Worm (Caenorhabditis elegans) whole organism, L3 larva: ENCODE results near the gene rpl-11.2.

Experiments used
- ama-1 ChIP-seq: fragments of 150-350 bp; optimal IDR thresholded peaks from 2 replicates; lab custom pipeline; 2018
- ceh-28 ChIP-seq: fragments of 150-350 bp; optimal IDR thresholded peaks from 2 replicates; lab custom pipeline; 2014; ENCODE audit warnings: missing biosample characterization, missing genetic modification reagents, missing genetic modification characterization
- ceh-9 ChIP-seq: sonication (generic microtip); optimal IDR thresholded peaks from 2 replicates; lab custom pipeline; 2018; ENCODE audit warnings: missing biosample characterization, missing genetic modification characterization
- egl-5 ChIP-seq: fragments of 150-350 bp; optimal IDR thresholded peaks from 2 replicates; lab custom pipeline; 2017; ENCODE audit warnings: missing biosample characterization, missing genetic modification reagents, missing genetic modification characterization, inconsistent platforms
- elt-2 ChIP-seq: sonication (generic microtip); optimal IDR thresholded peaks from 2 replicates; lab custom pipeline; 2016; ENCODE audit warnings: missing genetic modification reagents, mild to moderate bottlenecking, missing genetic modification characterization, missing compliant biosample characterization
- elt-3 ChIP-seq, 3 experiments: fragments of 150-350 bp in 1 of 3; sonication (generic microtip) in 2 of 3; optimal IDR thresholded peaks; 2 replicates in 2 of 3; 4 replicates in 1 of 3; lab custom pipeline; 2014 to 2017; ENCODE audit warnings: missing biosample characterization in 3 of 3, missing genetic modification characterization in 3 of 3
- eor-1 ChIP-seq, 2 experiments: fragments of 150-350 bp; optimal IDR thresholded peaks; 2 replicates each; lab custom pipeline; 2014 to 2018; ENCODE audit warnings: missing biosample characterization in 2 of 2, missing genetic modification characterization in 2 of 2
- fkh-10 ChIP-seq: sonication (generic microtip); optimal IDR thresholded peaks from 2 replicates; lab custom pipeline; 2017; ENCODE audit warnings: missing biosample characterization, missing genetic modification reagents, missing genetic modification characterization
- fkh-2 ChIP-seq: fragments of 150-350 bp; optimal IDR thresholded peaks from 2 replicates; lab custom pipeline; 2014; ENCODE audit warnings: missing biosample characterization, missing genetic modification reagents, missing genetic modification characterization
- fos-1 ChIP-seq: fragments of 150-350 bp; optimal IDR thresholded peaks from 2 replicates; lab custom pipeline; 2014; ENCODE audit warnings: missing biosample characterization, missing genetic modification characterization
- jun-1 ChIP-seq: fragments of 150-350 bp; optimal IDR thresholded peaks from 2 replicates; lab custom pipeline; 2014; ENCODE audit warnings: missing biosample characterization, missing genetic modification reagents, missing genetic modification characterization
- lin-15B ChIP-seq: fragments of 150-350 bp; optimal IDR thresholded peaks from 2 replicates; lab custom pipeline; 2014; ENCODE audit warnings: missing biosample characterization, missing genetic modification characterization
- lin-39 ChIP-seq: fragments of 150-350 bp; optimal IDR thresholded peaks from 2 replicates; lab custom pipeline; 2018; ENCODE audit warnings: missing biosample characterization, missing genetic modification reagents, missing genetic modification characterization
- lsy-12 ChIP-seq: sonication (generic microtip); optimal IDR thresholded peaks from 2 replicates; lab custom pipeline; 2016; ENCODE audit warnings: mild to moderate bottlenecking, missing genetic modification characterization, missing compliant biosample characterization
- mdl-1 ChIP-seq: fragments of 150-350 bp; optimal IDR thresholded peaks from 2 replicates; lab custom pipeline; 2014; ENCODE audit warnings: missing biosample characterization, missing genetic modification characterization
- mml-1 ChIP-seq: fragments of 150-350 bp; sonication (generic microtip); optimal IDR thresholded peaks from 3 replicates; lab custom pipeline; 2014; ENCODE audit warnings: missing biosample characterization, missing genetic modification characterization
- nfya-1 ChIP-seq: sonication (generic microtip); optimal IDR thresholded peaks from 2 replicates; lab custom pipeline; 2017; ENCODE audit warnings: missing genetic modification characterization, mild to moderate bottlenecking, missing compliant biosample characterization, antibody characterized with exemption, moderate library complexity; ENCODE audit not compliant: insufficient read depth
- nhr-12 ChIP-seq: fragments of 150-350 bp; optimal IDR thresholded peaks from 2 replicates; lab custom pipeline; 2014; ENCODE audit warnings: missing biosample characterization, missing genetic modification characterization
- nhr-23 ChIP-seq: fragments of 150-350 bp; optimal IDR thresholded peaks from 2 replicates; lab custom pipeline; 2014; ENCODE audit warnings: missing biosample characterization, missing genetic modification reagents, missing genetic modification characterization
- nhr-237 ChIP-seq: fragments of 150-350 bp; optimal IDR thresholded peaks from 2 replicates; lab custom pipeline; 2014; ENCODE audit warnings: missing biosample characterization, missing genetic modification characterization
- nhr-25 ChIP-seq: sonication (generic microtip); optimal IDR thresholded peaks from 2 replicates; lab custom pipeline; 2017; ENCODE audit warnings: missing biosample characterization, missing genetic modification characterization
- nhr-43 ChIP-seq: sonication (generic microtip); optimal IDR thresholded peaks from 2 replicates; lab custom pipeline; 2016; ENCODE audit warnings: mild to moderate bottlenecking, missing genetic modification characterization, missing compliant biosample characterization; ENCODE audit not compliant: poor library complexity, severe bottlenecking
- nhr-76 ChIP-seq: fragments of 150-350 bp; sonication (generic microtip); optimal IDR thresholded peaks from 5 replicates; lab custom pipeline; 2014; ENCODE audit warnings: missing biosample characterization, missing genetic modification characterization
- pha-4 ChIP-seq: fragments of 150-350 bp; optimal IDR thresholded peaks from 2 replicates; lab custom pipeline; 2014; ENCODE audit warnings: missing biosample characterization, missing genetic modification reagents, missing genetic modification characterization
- pqm-1 ChIP-seq: fragments of 150-350 bp; optimal IDR thresholded peaks from 2 replicates; lab custom pipeline; 2017; ENCODE audit warnings: missing biosample characterization, missing genetic modification characterization, inconsistent platforms
- sea-2 ChIP-seq: fragments of 150-350 bp; sonication (generic microtip); optimal IDR thresholded peaks from 4 replicates; lab custom pipeline; 2014; ENCODE audit warnings: missing biosample characterization, missing genetic modification reagents, missing genetic modification characterization
- snpc-4 ChIP-seq: fragments of 150-350 bp; optimal IDR thresholded peaks from 2 replicates; lab custom pipeline; 2014; ENCODE audit warnings: missing biosample characterization, missing genetic modification characterization
- tbx-2 ChIP-seq: sonication (generic microtip); optimal IDR thresholded peaks from 2 replicates; lab custom pipeline; 2016; ENCODE audit warnings: mild to moderate bottlenecking, missing genetic modification characterization, missing compliant biosample characterization
- unc-62 ChIP-seq: fragments of 150-350 bp; sonication (generic microtip); optimal IDR thresholded peaks from 4 replicates; lab custom pipeline; 2014; ENCODE audit warnings: missing biosample characterization, missing genetic modification reagents, missing genetic modification characterization
- zag-1 ChIP-seq: fragments of 150-350 bp; optimal IDR thresholded peaks from 2 replicates; lab custom pipeline; 2014; ENCODE audit warnings: missing biosample characterization, missing genetic modification characterization

Gene rpl-11.2

DNA sequence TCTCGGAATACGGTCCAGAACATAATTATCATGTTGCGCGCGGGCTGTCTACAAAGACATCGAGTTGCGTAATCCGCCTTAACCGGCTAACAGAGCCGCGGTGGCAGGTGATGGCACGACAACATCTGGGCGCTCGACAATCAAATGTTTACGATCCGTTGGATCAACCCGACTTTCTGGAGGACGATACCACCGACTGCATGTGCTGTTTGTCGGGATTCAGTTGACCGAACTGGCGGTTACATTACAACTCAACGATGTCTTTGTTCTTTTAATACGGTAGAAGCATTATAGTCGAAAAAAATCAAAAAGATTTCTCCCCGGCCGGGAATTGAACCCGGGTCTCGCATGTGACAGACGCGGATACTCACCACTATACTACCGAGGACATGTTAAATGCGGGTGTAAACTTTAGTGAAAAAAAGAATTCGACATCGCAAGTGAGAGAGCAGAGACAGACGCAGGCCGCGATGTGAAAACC lies 15.5 kb downstream of the rpl-11.2 start (continued):
- TF ChIP-seq fkh-10 (GFP tag; lab: Kevin White, UChicago): no peak
- no peak for TF ChIP-seq nhr-76 (tag; lab: Kevin White, UChicago)
- TF ChIP-seq tbx-2 (tag; lab: Kevin White, UChicago): peak; percentile 54
- no peak for TF ChIP-seq fkh-2
- TF ChIP-seq fos-1 (tag; lab: Kevin White, UChicago): peak; percentile 7
- TF ChIP-seq mdl-1 (tag; lab: Kevin White, UChicago): no peak
- no peak for TF ChIP-seq mml-1 (tag; lab: Kevin White, UChicago)
- TF ChIP-seq eor-1 (tag; optimal IDR thresholded peaks at IDR 0.05; lab: Kevin White, UChicago): no peak
- TF ChIP-seq, all 47 proteins: peak for 14

ce11 chrX:2220850-2221249 lies 21.6 kb downstream of the rpl-11.2 start, which contains the start of gene hex-1:
TSS of gene hex-1 (plus strand) at chrX:2221150.
- TF ChIP-seq jun-1 (no peak), pha-4 (tag; lab: Kevin White, UChicago) (peak; percentile 11)

DNA sequence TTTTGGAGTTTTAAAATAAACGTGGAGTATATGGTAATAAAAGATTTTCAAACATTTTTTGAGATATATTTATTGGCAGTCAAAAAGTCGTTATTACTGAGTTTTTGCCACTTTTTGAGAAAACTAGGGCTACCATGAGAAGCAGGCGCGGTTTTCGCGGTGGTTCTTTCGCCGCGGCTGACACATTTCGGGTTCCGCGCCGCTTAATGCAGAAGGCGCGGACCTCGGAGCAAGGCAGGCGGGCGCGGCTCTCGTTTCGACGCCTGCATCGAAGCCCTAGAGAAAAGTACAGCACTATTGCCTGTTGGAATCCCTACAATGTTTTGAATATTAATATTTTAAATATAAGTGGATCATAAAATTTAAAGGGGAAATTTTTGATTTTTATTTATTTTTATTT lies 23.0 kb downstream of the rpl-11.2 start:
- TF ChIP-seq nhr-25 (tag; lab: Kevin White, UChicago) (no peak), snpc-4 (tag; lab: Kevin White, UChicago) (peak; percentile 50)

DNA sequence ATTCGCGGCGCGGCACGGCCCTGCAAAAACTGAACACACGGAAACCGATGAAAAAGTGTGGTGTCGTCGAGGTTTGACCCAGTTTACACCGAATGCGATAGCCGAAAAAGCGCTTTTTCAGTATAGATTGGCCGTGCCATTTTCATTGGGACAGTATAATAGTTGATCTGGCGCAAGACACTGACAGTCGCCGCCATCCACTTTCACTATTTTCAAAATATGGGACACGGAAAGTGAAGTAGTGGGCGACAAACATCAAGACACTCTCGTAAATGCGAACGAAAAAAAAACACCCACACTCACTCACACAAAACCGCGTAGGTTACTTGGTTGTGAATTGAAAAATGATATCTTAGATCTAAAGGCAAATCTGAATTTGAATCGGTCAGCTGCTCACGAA lies 23.4 kb downstream of the rpl-11.2 start:
- TF ChIP-seq nhr-23 (tag; lab: Kevin White, UChicago) (peak; percentile 78), jun-1 (no peak), elt-3 (tag; optimal IDR thresholded peaks at IDR 0.05; lab: Kevin White, UChicago) (peak in 1 of 3 experiments; percentile 9)

DNA sequence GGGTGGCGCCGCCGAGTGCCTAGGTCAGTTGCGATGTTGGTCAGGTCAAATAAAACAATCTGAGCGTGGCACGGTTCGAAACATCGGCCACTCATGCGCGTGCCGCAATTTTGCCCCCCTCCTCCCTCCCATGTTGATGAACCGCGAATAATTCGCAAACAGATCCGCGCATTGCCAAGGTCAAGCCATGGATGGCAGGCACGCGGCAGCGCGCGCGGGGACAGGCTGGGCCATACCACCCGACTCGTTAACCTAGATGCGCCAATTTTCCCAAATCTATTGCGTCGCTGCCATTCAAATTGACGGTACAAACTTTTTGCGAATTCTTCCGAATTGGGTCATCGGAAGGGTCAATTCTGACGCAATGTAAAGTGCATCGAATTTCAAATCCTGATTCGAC lies 25.8 kb downstream of the rpl-11.2 start:
- TF ChIP-seq lsy-12 (tag; lab: Kevin White, UChicago) (peak; percentile 0), ceh-9 (tag; lab: Kevin White, UChicago) (no peak), nhr-23 (tag; lab: Kevin White, UChicago) (peak; percentile 91), snpc-4 (tag; lab: Kevin White, UChicago) (no peak), elt-3 (tag; optimal IDR thresholded peaks at IDR 0.05; lab: Kevin White, UChicago) (peak in 1 of 3 experiments; percentile 39), nhr-12 (tag; lab: Kevin White, UChicago) (no peak), ceh-28 (tag; lab: Kevin White, UChicago) (peak; percentile 30), pha-4 (tag; lab: Kevin White, UChicago) (peak; percentile 17), tbx-2 (tag; lab: Kevin White, UChicago) (peak; percentile 25), nhr-25 (tag; lab: Kevin White, UChicago) (peak; percentile 74), nhr-43 (tag; lab: Kevin White, UChicago) (peak; percentile 12)
- TF ChIP-seq, all 47 proteins: peak for 8

DNA sequence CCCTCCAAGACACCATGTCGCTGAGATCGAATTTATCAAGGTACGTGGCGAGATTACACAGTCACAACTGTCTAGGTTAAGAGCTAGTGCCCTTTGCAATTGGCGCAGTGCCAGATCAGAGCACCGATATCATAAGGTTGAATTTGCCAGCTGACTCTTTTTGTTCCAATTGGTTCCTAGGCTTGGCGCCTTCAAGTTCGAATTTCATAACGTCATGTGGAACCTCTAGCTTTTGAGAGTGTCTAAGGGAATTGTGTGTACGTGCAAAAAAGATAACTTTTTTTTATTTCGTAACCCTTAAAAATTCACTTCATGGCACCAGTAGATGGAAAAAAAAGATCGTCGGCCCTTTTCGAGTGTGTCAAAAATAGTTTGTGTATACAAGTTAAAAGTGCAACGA lies 26.2 kb downstream of the rpl-11.2 start:
- TF ChIP-seq zag-1 (tag; lab: Kevin White, UChicago) (no peak), sea-2 (GFP tag; lab: Kevin White, UChicago) (no peak), snpc-4 (tag; lab: Kevin White, UChicago) (no peak), lin-39 (tag; lab: Kevin White, UChicago) (no peak), nhr-12 (tag; lab: Kevin White, UChicago) (no peak), nhr-237 (tag; lab: Kevin White, UChicago) (no peak), elt-3 (tag; optimal IDR thresholded peaks at IDR 0.05; lab: Kevin White, UChicago) (no peak), egl-5 (no peak), unc-62 (no peak), elt-2 (tag; lab: Kevin White, UChicago) (no peak), pqm-1 (tag; lab: Kevin White, UChicago) (no peak), mdl-1 (tag; lab: Kevin White, UChicago) (no peak)

- TF ChIP-seq elt-2 (tag; lab: Kevin White, UChicago) (peak; percentile 57), mdl-1 (tag; lab: Kevin White, UChicago) (peak; percentile 1), pqm-1 (tag; lab: Kevin White, UChicago) (peak; percentile 1), pha-4 (tag; lab: Kevin White, UChicago) (peak; percentile 22), nhr-25 (tag; lab: Kevin White, UChicago) (peak; percentile 32), snpc-4 (tag; lab: Kevin White, UChicago) (no peak), nfya-1 (peak; percentile 22), nhr-43 (tag; lab: Kevin White, UChicago) (peak; percentile 43), elt-3 (tag; optimal IDR thresholded peaks at IDR 0.05; lab: Kevin White, UChicago) (peak in 2 of 3 experiments; percentile 76 to 86), ama-1 (lab: Kevin White, UChicago) (no peak), lin-15B (tag; lab: Kevin White, UChicago) (no peak), nhr-23 (tag; lab: Kevin White, UChicago) (no peak)
These were observed 27.3 kb downstream of the rpl-11.2 start for ce11 chrX:2215108-2215507.
